Fruit fly (Drosophila melanogaster) whole organism, wandering third instar larva: ENCODE measurements around the gene sdt.

ENCODE experiments used
- Abd-B ChIP-seq: fragments of >200 bp; optimal IDR thresholded peaks from 2 replicates; lab custom pipeline; 2017; ENCODE audit warnings: missing biosample characterization, missing genetic modification characterization
- CG32264 ChIP-seq: fragments of 200-800 bp; sonication (Bioruptor generic); optimal IDR thresholded peaks from 2 replicates; lab custom pipeline; 2016; ENCODE audit warnings: missing biosample characterization, missing genetic modification characterization
- CG9705 ChIP-seq: fragments of 200-800 bp; sonication (Bioruptor generic); optimal IDR thresholded peaks from 2 replicates; lab custom pipeline; 2018; ENCODE audit warnings: missing biosample characterization, mild to moderate bottlenecking, missing genetic modification characterization
- CrebA ChIP-seq: fragments of 200-800 bp; sonication (Bioruptor generic); optimal IDR thresholded peaks from 2 replicates; lab custom pipeline; 2016; ENCODE audit warnings: missing biosample characterization, mild to moderate bottlenecking, missing genetic modification characterization, borderline replicate concordance
- Dfd ChIP-seq: fragments of >200 bp; optimal IDR thresholded peaks from 2 replicates; lab custom pipeline; 2017; ENCODE audit warnings: missing biosample characterization, missing genetic modification characterization
- Dif ChIP-seq: fragments of 200-275, 200-300 bp; sonication (Bioruptor generic); optimal IDR thresholded peaks from 2 replicates; lab custom pipeline; 2018; ENCODE audit warnings: missing biosample characterization, missing genetic modification characterization; ENCODE audit not compliant: partially characterized antibody
- GATAd ChIP-seq: sonication (Bioruptor generic); optimal IDR thresholded peaks from 2 replicates; lab custom pipeline; 2016; ENCODE audit warnings: missing biosample characterization, missing genetic modification characterization
- HLH106 ChIP-seq: fragments of 200-800 bp; optimal IDR thresholded peaks from 3 replicates; lab custom pipeline; 2019; ENCODE audit warnings: missing biosample characterization, mild to moderate bottlenecking, missing genetic modification characterization, moderate library complexity
- Hnf4 ChIP-seq: fragments of 200-800 bp; sonication (Bioruptor generic); optimal IDR thresholded peaks from 2 replicates; lab custom pipeline; 2016; ENCODE audit warnings: missing biosample characterization, mild to moderate bottlenecking, missing genetic modification characterization
- Hr78 ChIP-seq: fragments of >200 bp; optimal IDR thresholded peaks from 2 replicates; lab custom pipeline; 2017; ENCODE audit warnings: missing biosample characterization, missing genetic modification characterization
- Hr83 ChIP-seq: fragments of 200-300 bp; sonication (Bioruptor generic); optimal IDR thresholded peaks from 2 replicates; lab custom pipeline; 2016; ENCODE audit warnings: missing biosample characterization, mild to moderate bottlenecking, missing genetic modification characterization, moderate library complexity; ENCODE audit not compliant: poor library complexity, severe bottlenecking
- Jra ChIP-seq: sonication (Bioruptor generic); optimal IDR thresholded peaks from 2 replicates; lab custom pipeline; 2016; ENCODE audit warnings: missing biosample characterization, missing genetic modification characterization
- Mio ChIP-seq: sonication (Bioruptor generic); optimal IDR thresholded peaks from 2 replicates; lab custom pipeline; 2016; ENCODE audit warnings: missing biosample characterization, missing genetic modification characterization
- Myc ChIP-seq: fragments of >200 bp; optimal IDR thresholded peaks from 2 replicates; lab custom pipeline; 2017
- N ChIP-seq: fragments of >200 bp; optimal IDR thresholded peaks from 2 replicates; lab custom pipeline; 2018; ENCODE audit warnings: missing biosample characterization, missing external identifiers, missing genetic modification characterization
- OdsH ChIP-seq: fragments of 200-800 bp; sonication (Bioruptor generic); optimal IDR thresholded peaks from 2 replicates; lab custom pipeline; 2016; ENCODE audit warnings: missing biosample characterization, mild to moderate bottlenecking, missing genetic modification characterization
- Rel ChIP-seq, 2 experiments: fragments of 200-800 bp; sonication (Bioruptor generic) in 1 of 2; optimal IDR thresholded peaks; 2 replicates in 1 of 2; 3 replicates in 1 of 2; lab custom pipeline; 2016 to 2019; ENCODE audit warnings: mild to moderate bottlenecking in 2 of 2, missing biosample characterization in 2 of 2, missing genetic modification characterization in 2 of 2, moderate library complexity in 1 of 2
- Sp1 ChIP-seq: fragments of 200-800 bp; sonication (Bioruptor generic); optimal IDR thresholded peaks from 3 replicates; lab custom pipeline; 2019; ENCODE audit warnings: missing biosample characterization, mild to moderate bottlenecking, missing genetic modification characterization, moderate library complexity
- Vsx2 ChIP-seq: fragments of 200-300, 225-300 bp; sonication (Bioruptor generic); optimal IDR thresholded peaks from 2 replicates; lab custom pipeline; 2018; ENCODE audit warnings: missing biosample characterization, missing genetic modification characterization; ENCODE audit not compliant: partially characterized antibody
- br ChIP-seq: fragments of 200-800 bp; sonication (Bioruptor generic); optimal IDR thresholded peaks from 2 replicates; lab custom pipeline; 2016; ENCODE audit warnings: missing biosample characterization, missing genetic modification characterization
- brk ChIP-seq: fragments of 200-800 bp; sonication (Bioruptor generic); optimal IDR thresholded peaks from 2 replicates; lab custom pipeline; 2016; ENCODE audit warnings: missing biosample characterization, mild to moderate bottlenecking, missing genetic modification characterization
- dl ChIP-seq, 2 experiments: fragments of 175-275, 200-275 bp in 1 of 2; fragments of 200-275 bp in 1 of 2; sonication (Bioruptor generic); optimal IDR thresholded peaks; lab custom pipeline; 2018; ENCODE audit warnings: mild to moderate bottlenecking in 2 of 2, missing biosample characterization in 2 of 2, missing genetic modification characterization in 2 of 2, moderate library complexity in 2 of 2; ENCODE audit not compliant: partially characterized antibody in 2 of 2, insufficient read depth in 1 of 2
- dmrt93B ChIP-seq: fragments of 200-800 bp; sonication (Bioruptor generic); optimal IDR thresholded peaks from 2 replicates; lab custom pipeline; 2018; ENCODE audit warnings: missing biosample characterization, mild to moderate bottlenecking, missing genetic modification characterization
- dsf ChIP-seq: sonication (Bioruptor generic); optimal IDR thresholded peaks from 2 replicates; lab custom pipeline; 2016; ENCODE audit warnings: missing biosample characterization, missing genetic modification characterization, borderline replicate concordance
- ey ChIP-seq: fragments of 200-800 bp; sonication (Bioruptor generic); optimal IDR thresholded peaks from 2 replicates; lab custom pipeline; 2016; ENCODE audit warnings: missing biosample characterization, missing genetic modification characterization
- foxo ChIP-seq, 2 experiments: fragments of 200-800 bp; sonication (Bioruptor generic); optimal IDR thresholded peaks; 2 replicates in 1 of 2; 3 replicates in 1 of 2; lab custom pipeline; 2016 to 2017; ENCODE audit warnings: missing biosample characterization in 2 of 2, missing genetic modification characterization in 2 of 2
- fru ChIP-seq: fragments of 200-800 bp; sonication (Bioruptor generic); optimal IDR thresholded peaks from 3 replicates; lab custom pipeline; 2016; ENCODE audit warnings: missing biosample characterization, mild to moderate bottlenecking, missing genetic modification characterization
- h ChIP-seq: fragments of 200-800 bp; sonication (Bioruptor generic); optimal IDR thresholded peaks from 3 replicates; lab custom pipeline; 2016; ENCODE audit warnings: missing biosample characterization, mild to moderate bottlenecking, missing genetic modification characterization
- jim ChIP-seq: fragments of 175-275, 200-325 bp; sonication (Bioruptor generic); optimal IDR thresholded peaks from 2 replicates; lab custom pipeline; 2016; ENCODE audit warnings: missing biosample characterization, mild to moderate bottlenecking, missing genetic modification characterization
- lola ChIP-seq: fragments of >200 bp; optimal IDR thresholded peaks from 2 replicates; lab custom pipeline; 2017; ENCODE audit warnings: missing biosample characterization, missing genetic modification characterization
- pan ChIP-seq: fragments of >200 bp; optimal IDR thresholded peaks from 2 replicates; lab custom pipeline; 2017
- psq ChIP-seq: fragments of 200-800 bp; sonication (Bioruptor generic); optimal IDR thresholded peaks from 3 replicates; lab custom pipeline; 2017; ENCODE audit warnings: missing biosample characterization, mild to moderate bottlenecking, missing genetic modification characterization, moderate library complexity
- rgr ChIP-seq: fragments of 200-800 bp; sonication (Bioruptor generic); optimal IDR thresholded peaks from 3 replicates; lab custom pipeline; 2016; ENCODE audit warnings: missing biosample characterization, mild to moderate bottlenecking, missing genetic modification characterization
- sage ChIP-seq: fragments of 200-800 bp; sonication (Bioruptor generic); optimal IDR thresholded peaks from 2 replicates; lab custom pipeline; 2016; ENCODE audit warnings: missing biosample characterization, mild to moderate bottlenecking, missing genetic modification characterization
- sv ChIP-seq: fragments of 200-800 bp; sonication (Bioruptor generic); optimal IDR thresholded peaks from 3 replicates; lab custom pipeline; 2016; ENCODE audit warnings: missing biosample characterization, missing genetic modification characterization
- tai ChIP-seq: sonication (Bioruptor generic); optimal IDR thresholded peaks from 2 replicates; lab custom pipeline; 2016; ENCODE audit warnings: missing biosample characterization, missing genetic modification characterization
- usp ChIP-seq: fragments of >200 bp; optimal IDR thresholded peaks from 2 replicates; lab custom pipeline; 2017; ENCODE audit warnings: missing biosample characterization, missing genetic modification characterization
- woc ChIP-seq: sonication (Bioruptor generic); optimal IDR thresholded peaks from 2 replicates; lab custom pipeline; 2016; ENCODE audit warnings: missing biosample characterization, mild to moderate bottlenecking, missing genetic modification characterization

sdt gene

DNA sequence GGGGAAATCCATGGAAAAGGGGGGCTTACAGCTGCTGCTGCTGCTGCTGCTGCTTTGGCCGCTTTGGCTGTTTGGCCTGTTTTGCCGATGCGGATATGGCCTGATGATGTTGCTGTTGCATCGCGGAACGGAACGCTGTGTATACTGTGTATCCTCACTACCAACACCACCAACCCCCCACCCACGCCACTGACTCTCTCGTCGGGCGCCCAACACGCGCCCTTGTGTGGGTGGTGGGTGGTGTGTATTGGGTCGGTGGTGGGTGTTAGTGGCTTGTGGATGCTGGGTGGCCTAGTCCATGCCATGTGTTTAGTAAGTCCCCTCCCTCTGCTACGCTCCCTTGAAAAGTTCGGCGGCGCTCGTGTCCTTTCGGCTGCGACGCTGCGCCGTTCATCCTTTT, 607 bp upstream of the sdt start:
- TF ChIP-seq CG32264 = no peak
- no peak for TF ChIP-seq foxo (GFP tag; optimal IDR thresholded peaks at IDR 0.05; lab: Kevin White, UChicago)
- no peak for TF ChIP-seq jim (GFP tag; lab: Kevin White, UChicago)
- TF ChIP-seq Myc (lab: Kevin White, UChicago) = no peak
- no peak for TF ChIP-seq sv
- TF ChIP-seq rgr (GFP tag; lab: Kevin White, UChicago) = no peak
- no peak for TF ChIP-seq brk
- TF ChIP-seq dmrt93B (GFP tag; lab: Kevin White, UChicago) = no peak
- no peak for TF ChIP-seq lola (GFP tag; lab: Kevin White, UChicago)
- no peak for TF ChIP-seq Dif (GFP tag; lab: Kevin White, UChicago)
- no peak for TF ChIP-seq tai
- TF ChIP-seq br (GFP tag; lab: Kevin White, UChicago) = no peak
- TF ChIP-seq sage (GFP tag; lab: Kevin White, UChicago) = no peak
- TF ChIP-seq CrebA (GFP tag; lab: Kevin White, UChicago) = no peak
- no peak for TF ChIP-seq HLH106 (tag; lab: Kevin White, UChicago)
- TF ChIP-seq Hnf4 = no peak
- no peak for TF ChIP-seq Vsx2

- TF ChIP-seq brk (no peak), pan (lab: Kevin White, UChicago) (peak; percentile 53)
These were observed 640 bp downstream of the sdt start for dm6 chrX:8178989-8179388.

DNA sequence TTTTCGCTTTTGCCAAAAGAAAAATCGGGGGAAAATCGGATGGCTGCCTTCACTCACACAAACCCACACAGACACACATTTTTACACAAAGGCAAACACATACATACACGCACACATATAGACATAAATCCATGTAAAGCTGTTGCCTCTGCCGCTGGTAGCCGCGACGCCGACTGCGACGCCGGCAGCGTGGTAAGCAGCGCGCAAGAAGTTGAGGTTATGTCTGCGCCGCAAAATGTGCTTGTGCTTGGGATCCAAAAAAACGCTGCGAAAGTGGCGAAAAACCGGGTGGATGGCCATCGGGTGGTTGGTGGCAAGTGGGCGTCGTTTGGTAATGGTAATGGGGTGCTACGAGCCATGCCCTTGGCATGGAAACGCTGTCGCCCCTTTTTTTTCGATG, 1.5 kb downstream of the sdt start:
- no peak for TF ChIP-seq Mio
- TF ChIP-seq pan (lab: Kevin White, UChicago) = no peak
- TF ChIP-seq Dfd (GFP tag; lab: Kevin White, UChicago) = no peak
- TF ChIP-seq foxo (GFP tag; optimal IDR thresholded peaks at IDR 0.05; lab: Kevin White, UChicago) = no peak
- no peak for TF ChIP-seq HLH106 (tag; lab: Kevin White, UChicago)
- no peak for TF ChIP-seq Rel (GFP tag; optimal IDR thresholded peaks at IDR 0.05; lab: Kevin White, UChicago)
- TF ChIP-seq Rel (tag; optimal IDR thresholded peaks at IDR 0.05; lab: Kevin White, UChicago) = no peak
- TF ChIP-seq dsf (GFP tag; lab: Kevin White, UChicago) = no peak
- TF ChIP-seq lola (GFP tag; lab: Kevin White, UChicago) = no peak
- TF ChIP-seq Dif (GFP tag; lab: Kevin White, UChicago) = no peak
- no peak for TF ChIP-seq fru (GFP tag; lab: Kevin White, UChicago)
- TF ChIP-seq tai = no peak

- TF ChIP-seq Myc (lab: Kevin White, UChicago) (peak; percentile 7), HLH106 (tag; lab: Kevin White, UChicago) (no peak)
- TF ChIP-seq, all 38 proteins: peak for 1
These were observed 13.8 kb downstream of the sdt start for dm6 chrX:8192191-8192590.

DNA sequence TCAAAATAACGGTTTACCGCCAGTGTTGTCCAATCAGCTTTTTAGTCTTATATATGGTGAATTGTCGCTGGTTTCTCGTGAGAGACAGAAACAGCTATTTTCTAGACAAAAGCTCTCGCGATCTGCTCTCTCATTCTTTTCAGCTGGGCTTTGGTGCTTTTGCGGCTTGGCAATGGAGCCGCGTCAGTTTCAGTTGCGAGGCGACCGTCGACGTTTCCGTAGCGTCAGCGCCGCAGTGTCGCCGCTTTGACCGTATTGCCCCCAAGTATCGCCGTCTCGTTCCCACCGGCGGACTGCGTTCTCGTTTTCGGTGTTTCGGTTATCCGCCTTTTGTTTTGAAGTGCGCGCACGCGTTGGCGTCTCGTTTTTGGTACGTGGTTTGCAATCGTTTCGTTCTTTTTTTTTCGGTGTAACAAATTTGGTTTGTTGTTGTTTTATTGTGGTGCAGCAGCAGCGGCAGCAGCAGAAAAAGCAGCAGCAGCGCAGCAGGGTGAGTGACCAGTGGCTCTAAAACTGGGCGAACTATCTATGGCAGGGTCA, 14.7 kb downstream of the sdt start:
- TF ChIP-seq sv (no peak), Hnf4 (peak; percentile 43), sage (GFP tag; lab: Kevin White, UChicago) (no peak), Myc (lab: Kevin White, UChicago) (peak; percentile 86), Sp1 (GFP tag; lab: Kevin White, UChicago) (peak; percentile 6), HLH106 (tag; lab: Kevin White, UChicago) (peak; percentile 21), GATAd (GFP tag; lab: Kevin White, UChicago) (no peak), brk (peak; percentile 9), foxo (GFP tag; optimal IDR thresholded peaks at IDR 0.05; lab: Kevin White, UChicago) (peak in 1 of 2 experiments; percentile 40), jim (GFP tag; lab: Kevin White, UChicago) (no peak), woc (GFP tag; lab: Kevin White, UChicago) (peak; percentile 48), OdsH (GFP tag; lab: Kevin White, UChicago) (peak; percentile 46), Mio (no peak), Rel (GFP tag; optimal IDR thresholded peaks at IDR 0.05; lab: Kevin White, UChicago) (no peak), Rel (tag; optimal IDR thresholded peaks at IDR 0.05; lab: Kevin White, UChicago) (peak; percentile 45), N (GFP tag; lab: Kevin White, UChicago) (no peak), Abd-B (no peak), h (peak; percentile 68), ey (GFP tag; lab: Kevin White, UChicago) (peak; percentile 42), fru (GFP tag; lab: Kevin White, UChicago) (peak; percentile 30), tai (no peak), usp (GFP tag; lab: Kevin White, UChicago) (no peak), psq (peak; percentile 45), Hr78 (GFP tag; lab: Kevin White, UChicago) (no peak), Dfd (GFP tag; lab: Kevin White, UChicago) (no peak), Jra (GFP tag; lab: Kevin White, UChicago) (peak; percentile 17), rgr (GFP tag; lab: Kevin White, UChicago) (peak; percentile 34), dsf (GFP tag; lab: Kevin White, UChicago) (no peak), br (GFP tag; lab: Kevin White, UChicago) (peak; percentile 19), Hr83 (GFP tag; lab: Kevin White, UChicago) (peak; percentile 10), CG9705 (no peak), dl (GFP tag; optimal IDR thresholded peaks at IDR 0.05; lab: Kevin White, UChicago; ENCODE audit: insufficient read depth in 1 of 2, partially characterized antibody in 2 of 2) (no peak), Vsx2 (no peak)
